Fruit fly (Drosophila melanogaster) whole organism, wandering third instar larva: ENCODE data around the gene CG9917.

Experiments used
- Abd-B ChIP-seq: fragments of >200 bp; optimal IDR thresholded peaks from 2 replicates; lab custom pipeline; 2017; ENCODE audit warnings: missing biosample characterization, missing genetic modification characterization
- CG32264 ChIP-seq: fragments of 200-800 bp; sonication (Bioruptor generic); optimal IDR thresholded peaks from 2 replicates; lab custom pipeline; 2016; ENCODE audit warnings: missing biosample characterization, missing genetic modification characterization
- CG9705 ChIP-seq: fragments of 200-800 bp; sonication (Bioruptor generic); optimal IDR thresholded peaks from 2 replicates; lab custom pipeline; 2018; ENCODE audit warnings: missing biosample characterization, mild to moderate bottlenecking, missing genetic modification characterization
- CrebA ChIP-seq: fragments of 200-800 bp; sonication (Bioruptor generic); optimal IDR thresholded peaks from 2 replicates; lab custom pipeline; 2016; ENCODE audit warnings: missing biosample characterization, mild to moderate bottlenecking, missing genetic modification characterization, borderline replicate concordance
- Dfd ChIP-seq: fragments of >200 bp; optimal IDR thresholded peaks from 2 replicates; lab custom pipeline; 2017; ENCODE audit warnings: missing biosample characterization, missing genetic modification characterization
- Dif ChIP-seq: fragments of 200-275, 200-300 bp; sonication (Bioruptor generic); optimal IDR thresholded peaks from 2 replicates; lab custom pipeline; 2018; ENCODE audit warnings: missing biosample characterization, missing genetic modification characterization; ENCODE audit not compliant: partially characterized antibody
- GATAd ChIP-seq: sonication (Bioruptor generic); optimal IDR thresholded peaks from 2 replicates; lab custom pipeline; 2016; ENCODE audit warnings: missing biosample characterization, missing genetic modification characterization
- HLH106 ChIP-seq: fragments of 200-800 bp; optimal IDR thresholded peaks from 3 replicates; lab custom pipeline; 2019; ENCODE audit warnings: missing biosample characterization, mild to moderate bottlenecking, missing genetic modification characterization, moderate library complexity
- Hnf4 ChIP-seq: fragments of 200-800 bp; sonication (Bioruptor generic); optimal IDR thresholded peaks from 2 replicates; lab custom pipeline; 2016; ENCODE audit warnings: missing biosample characterization, mild to moderate bottlenecking, missing genetic modification characterization
- Hr78 ChIP-seq: fragments of >200 bp; optimal IDR thresholded peaks from 2 replicates; lab custom pipeline; 2017; ENCODE audit warnings: missing biosample characterization, missing genetic modification characterization
- Hr83 ChIP-seq: fragments of 200-300 bp; sonication (Bioruptor generic); optimal IDR thresholded peaks from 2 replicates; lab custom pipeline; 2016; ENCODE audit warnings: missing biosample characterization, mild to moderate bottlenecking, missing genetic modification characterization, moderate library complexity; ENCODE audit not compliant: poor library complexity, severe bottlenecking
- Jra ChIP-seq: sonication (Bioruptor generic); optimal IDR thresholded peaks from 2 replicates; lab custom pipeline; 2016; ENCODE audit warnings: missing biosample characterization, missing genetic modification characterization
- Mio ChIP-seq: sonication (Bioruptor generic); optimal IDR thresholded peaks from 2 replicates; lab custom pipeline; 2016; ENCODE audit warnings: missing biosample characterization, missing genetic modification characterization
- Myc ChIP-seq: fragments of >200 bp; optimal IDR thresholded peaks from 2 replicates; lab custom pipeline; 2017
- N ChIP-seq: fragments of >200 bp; optimal IDR thresholded peaks from 2 replicates; lab custom pipeline; 2018; ENCODE audit warnings: missing biosample characterization, missing external identifiers, missing genetic modification characterization
- OdsH ChIP-seq: fragments of 200-800 bp; sonication (Bioruptor generic); optimal IDR thresholded peaks from 2 replicates; lab custom pipeline; 2016; ENCODE audit warnings: missing biosample characterization, mild to moderate bottlenecking, missing genetic modification characterization
- Rel ChIP-seq, 2 experiments: fragments of 200-800 bp; sonication (Bioruptor generic) in 1 of 2; optimal IDR thresholded peaks; 2 replicates in 1 of 2; 3 replicates in 1 of 2; lab custom pipeline; 2016 to 2019; ENCODE audit warnings: mild to moderate bottlenecking in 2 of 2, missing biosample characterization in 2 of 2, missing genetic modification characterization in 2 of 2, moderate library complexity in 1 of 2
- Sp1 ChIP-seq: fragments of 200-800 bp; sonication (Bioruptor generic); optimal IDR thresholded peaks from 3 replicates; lab custom pipeline; 2019; ENCODE audit warnings: missing biosample characterization, mild to moderate bottlenecking, missing genetic modification characterization, moderate library complexity
- Vsx2 ChIP-seq: fragments of 200-300, 225-300 bp; sonication (Bioruptor generic); optimal IDR thresholded peaks from 2 replicates; lab custom pipeline; 2018; ENCODE audit warnings: missing biosample characterization, missing genetic modification characterization; ENCODE audit not compliant: partially characterized antibody
- br ChIP-seq: fragments of 200-800 bp; sonication (Bioruptor generic); optimal IDR thresholded peaks from 2 replicates; lab custom pipeline; 2016; ENCODE audit warnings: missing biosample characterization, missing genetic modification characterization
- brk ChIP-seq: fragments of 200-800 bp; sonication (Bioruptor generic); optimal IDR thresholded peaks from 2 replicates; lab custom pipeline; 2016; ENCODE audit warnings: missing biosample characterization, mild to moderate bottlenecking, missing genetic modification characterization
- dl ChIP-seq, 2 experiments: fragments of 175-275, 200-275 bp in 1 of 2; fragments of 200-275 bp in 1 of 2; sonication (Bioruptor generic); optimal IDR thresholded peaks; lab custom pipeline; 2018; ENCODE audit warnings: mild to moderate bottlenecking in 2 of 2, missing biosample characterization in 2 of 2, missing genetic modification characterization in 2 of 2, moderate library complexity in 2 of 2; ENCODE audit not compliant: partially characterized antibody in 2 of 2, insufficient read depth in 1 of 2
- dmrt93B ChIP-seq: fragments of 200-800 bp; sonication (Bioruptor generic); optimal IDR thresholded peaks from 2 replicates; lab custom pipeline; 2018; ENCODE audit warnings: missing biosample characterization, mild to moderate bottlenecking, missing genetic modification characterization
- dsf ChIP-seq: sonication (Bioruptor generic); optimal IDR thresholded peaks from 2 replicates; lab custom pipeline; 2016; ENCODE audit warnings: missing biosample characterization, missing genetic modification characterization, borderline replicate concordance
- ey ChIP-seq: fragments of 200-800 bp; sonication (Bioruptor generic); optimal IDR thresholded peaks from 2 replicates; lab custom pipeline; 2016; ENCODE audit warnings: missing biosample characterization, missing genetic modification characterization
- foxo ChIP-seq, 2 experiments: fragments of 200-800 bp; sonication (Bioruptor generic); optimal IDR thresholded peaks; 2 replicates in 1 of 2; 3 replicates in 1 of 2; lab custom pipeline; 2016 to 2017; ENCODE audit warnings: missing biosample characterization in 2 of 2, missing genetic modification characterization in 2 of 2
- fru ChIP-seq: fragments of 200-800 bp; sonication (Bioruptor generic); optimal IDR thresholded peaks from 3 replicates; lab custom pipeline; 2016; ENCODE audit warnings: missing biosample characterization, mild to moderate bottlenecking, missing genetic modification characterization
- h ChIP-seq: fragments of 200-800 bp; sonication (Bioruptor generic); optimal IDR thresholded peaks from 3 replicates; lab custom pipeline; 2016; ENCODE audit warnings: missing biosample characterization, mild to moderate bottlenecking, missing genetic modification characterization
- jim ChIP-seq: fragments of 175-275, 200-325 bp; sonication (Bioruptor generic); optimal IDR thresholded peaks from 2 replicates; lab custom pipeline; 2016; ENCODE audit warnings: missing biosample characterization, mild to moderate bottlenecking, missing genetic modification characterization
- lola ChIP-seq: fragments of >200 bp; optimal IDR thresholded peaks from 2 replicates; lab custom pipeline; 2017; ENCODE audit warnings: missing biosample characterization, missing genetic modification characterization
- pan ChIP-seq: fragments of >200 bp; optimal IDR thresholded peaks from 2 replicates; lab custom pipeline; 2017
- psq ChIP-seq: fragments of 200-800 bp; sonication (Bioruptor generic); optimal IDR thresholded peaks from 3 replicates; lab custom pipeline; 2017; ENCODE audit warnings: missing biosample characterization, mild to moderate bottlenecking, missing genetic modification characterization, moderate library complexity
- rgr ChIP-seq: fragments of 200-800 bp; sonication (Bioruptor generic); optimal IDR thresholded peaks from 3 replicates; lab custom pipeline; 2016; ENCODE audit warnings: missing biosample characterization, mild to moderate bottlenecking, missing genetic modification characterization
- sage ChIP-seq: fragments of 200-800 bp; sonication (Bioruptor generic); optimal IDR thresholded peaks from 2 replicates; lab custom pipeline; 2016; ENCODE audit warnings: missing biosample characterization, mild to moderate bottlenecking, missing genetic modification characterization
- sv ChIP-seq: fragments of 200-800 bp; sonication (Bioruptor generic); optimal IDR thresholded peaks from 3 replicates; lab custom pipeline; 2016; ENCODE audit warnings: missing biosample characterization, missing genetic modification characterization
- tai ChIP-seq: sonication (Bioruptor generic); optimal IDR thresholded peaks from 2 replicates; lab custom pipeline; 2016; ENCODE audit warnings: missing biosample characterization, missing genetic modification characterization
- usp ChIP-seq: fragments of >200 bp; optimal IDR thresholded peaks from 2 replicates; lab custom pipeline; 2017; ENCODE audit warnings: missing biosample characterization, missing genetic modification characterization
- woc ChIP-seq: sonication (Bioruptor generic); optimal IDR thresholded peaks from 2 replicates; lab custom pipeline; 2016; ENCODE audit warnings: missing biosample characterization, mild to moderate bottlenecking, missing genetic modification characterization

CG9917 gene

DNA sequence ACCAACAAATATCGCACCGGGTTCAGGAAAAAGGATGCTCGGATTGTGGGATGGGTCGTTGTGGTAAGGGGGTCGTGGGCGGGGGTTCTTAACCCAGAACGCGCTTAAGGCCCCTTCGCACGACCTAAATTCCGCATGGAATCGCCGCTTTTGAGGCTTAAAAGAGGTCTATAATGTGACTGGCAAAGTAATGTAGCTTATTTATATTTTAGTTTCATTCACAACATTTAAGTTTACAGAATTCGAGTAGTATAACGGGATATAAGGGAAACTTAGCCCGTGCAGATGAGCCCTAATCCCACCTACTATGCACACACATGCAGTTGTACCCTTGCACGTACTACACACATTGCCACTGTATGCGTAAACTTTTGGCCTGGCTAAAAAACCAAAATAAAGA lies 44.2 kb downstream of the CG9917 start:
- no peak for TF ChIP-seq Hr78 (GFP tag; lab: Kevin White, UChicago)
- TF ChIP-seq pan (lab: Kevin White, UChicago) = no peak
- peak; percentile 83 for TF ChIP-seq OdsH (GFP tag; lab: Kevin White, UChicago)
- TF ChIP-seq dsf = no peak
- TF ChIP-seq Mio = no peak
- TF ChIP-seq HLH106 (tag; lab: Kevin White, UChicago) = peak; percentile 92
- TF ChIP-seq fru = peak; percentile 73
- peak; percentile 27 for TF ChIP-seq woc
- peak; percentile 68 for TF ChIP-seq Hnf4
- TF ChIP-seq brk = peak; percentile 11
- TF ChIP-seq CG9705 (GFP tag; lab: Kevin White, UChicago) = peak; percentile 88
- TF ChIP-seq jim (GFP tag; lab: Kevin White, UChicago) = no peak
- no peak for TF ChIP-seq N (GFP tag; lab: Kevin White, UChicago)
- peak; percentile 28 for TF ChIP-seq Dif (GFP tag; lab: Kevin White, UChicago)
- no peak for TF ChIP-seq lola
- TF ChIP-seq br (GFP tag; lab: Kevin White, UChicago) = peak; percentile 86
- no peak for TF ChIP-seq Abd-B (GFP tag; lab: Kevin White, UChicago)
- TF ChIP-seq dmrt93B (GFP tag; lab: Kevin White, UChicago) = peak; percentile 71
- TF ChIP-seq rgr (GFP tag; lab: Kevin White, UChicago) = peak; percentile 84
- no peak for TF ChIP-seq usp (GFP tag; lab: Kevin White, UChicago)
- peak; percentile 18 for TF ChIP-seq psq (GFP tag; lab: Kevin White, UChicago)
- TF ChIP-seq Dfd (GFP tag; lab: Kevin White, UChicago) = no peak
- no peak for TF ChIP-seq Jra (GFP tag; lab: Kevin White, UChicago)
- TF ChIP-seq Hr83 (GFP tag; lab: Kevin White, UChicago) = no peak
- no peak for TF ChIP-seq sv (GFP tag; lab: Kevin White, UChicago)
- peak; percentile 81 for TF ChIP-seq ey (GFP tag; lab: Kevin White, UChicago)
- peak; percentile 71 for TF ChIP-seq Rel (GFP tag; optimal IDR thresholded peaks at IDR 0.05; lab: Kevin White, UChicago)
- TF ChIP-seq Rel (tag; optimal IDR thresholded peaks at IDR 0.05; lab: Kevin White, UChicago) = peak; percentile 76
- no peak for TF ChIP-seq CrebA (GFP tag; lab: Kevin White, UChicago)
- peak in 1 of 2 experiments; percentile 79 for TF ChIP-seq foxo (GFP tag; optimal IDR thresholded peaks at IDR 0.05; lab: Kevin White, UChicago)
- TF ChIP-seq Myc (lab: Kevin White, UChicago) = no peak
- no peak for TF ChIP-seq GATAd (GFP tag; lab: Kevin White, UChicago)
- peak; percentile 54 for TF ChIP-seq CG32264 (GFP tag; lab: Kevin White, UChicago)
- TF ChIP-seq sage (GFP tag; lab: Kevin White, UChicago) = peak; percentile 70
- TF ChIP-seq Sp1 = peak; percentile 93
- TF ChIP-seq h (GFP tag; lab: Kevin White, UChicago) = peak; percentile 81
- TF ChIP-seq tai = peak; percentile 6
- peak; percentile 72 for TF ChIP-seq Vsx2 (GFP tag; lab: Kevin White, UChicago)
- TF ChIP-seq dl (GFP tag; optimal IDR thresholded peaks at IDR 0.05; lab: Kevin White, UChicago; ENCODE audit: insufficient read depth in 1 of 2, partially characterized antibody in 2 of 2) = peak in 1 of 2 experiments; percentile 12

DNA sequence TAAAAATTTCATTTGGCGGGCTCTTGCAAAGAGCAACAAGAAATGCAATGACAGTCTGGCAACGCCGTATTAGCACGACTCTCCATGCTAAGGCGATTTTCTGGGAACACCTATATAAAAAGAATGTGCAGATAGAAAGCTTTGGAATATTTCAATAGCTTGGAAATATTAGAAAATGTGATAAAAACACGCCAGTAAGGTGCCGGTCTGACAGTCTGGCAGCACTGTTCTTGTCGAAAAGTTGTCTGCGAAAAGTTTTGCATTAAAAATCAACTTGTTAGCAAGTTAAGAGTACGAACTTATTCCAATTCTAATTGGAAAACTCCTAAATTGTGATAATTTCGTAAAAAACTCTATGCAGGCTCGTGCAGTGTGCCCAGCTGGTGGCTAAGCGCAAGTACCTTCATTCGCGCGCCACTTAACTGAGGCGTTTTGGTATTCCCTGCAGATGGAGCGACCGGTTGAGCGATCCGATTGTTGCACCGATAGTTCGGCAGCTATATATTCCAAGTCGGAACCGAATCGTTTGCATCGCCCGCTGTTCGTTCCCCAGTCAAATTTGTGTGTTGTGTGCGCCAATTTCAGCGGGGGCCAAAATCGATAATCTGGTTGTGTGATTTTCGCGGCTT lies 45.0 kb downstream of the CG9917 start, which contains the start of gene eas:
TSS of gene eas (plus strand) at position 451 of the 629 bp plus-strand sequence.
- peak; percentile 20 for TF ChIP-seq rgr (GFP tag; lab: Kevin White, UChicago)
- no peak for TF ChIP-seq Myc (lab: Kevin White, UChicago)
- no peak for TF ChIP-seq HLH106 (tag; lab: Kevin White, UChicago)
- TF ChIP-seq ey (GFP tag; lab: Kevin White, UChicago) = no peak
- TF ChIP-seq dsf = no peak
- TF ChIP-seq lola = no peak
- no peak for TF ChIP-seq Jra (GFP tag; lab: Kevin White, UChicago)
- peak; percentile 1 for TF ChIP-seq N (GFP tag; lab: Kevin White, UChicago)
- peak; percentile 78 for TF ChIP-seq Dif (GFP tag; lab: Kevin White, UChicago)
- no peak for TF ChIP-seq Vsx2 (GFP tag; lab: Kevin White, UChicago)
- no peak for TF ChIP-seq br (GFP tag; lab: Kevin White, UChicago)
- no peak for TF ChIP-seq CG32264 (GFP tag; lab: Kevin White, UChicago)
- TF ChIP-seq Dfd (GFP tag; lab: Kevin White, UChicago) = no peak
- no peak for TF ChIP-seq dl (GFP tag; optimal IDR thresholded peaks at IDR 0.05; lab: Kevin White, UChicago; ENCODE audit: insufficient read depth in 1 of 2, partially characterized antibody in 2 of 2)
- no peak for TF ChIP-seq Hnf4
- no peak for TF ChIP-seq OdsH (GFP tag; lab: Kevin White, UChicago)
- peak; percentile 1 for TF ChIP-seq fru
- TF ChIP-seq sv (GFP tag; lab: Kevin White, UChicago) = peak; percentile 22
- TF ChIP-seq brk = no peak
- TF ChIP-seq psq (GFP tag; lab: Kevin White, UChicago) = no peak
- TF ChIP-seq sage (GFP tag; lab: Kevin White, UChicago) = no peak
- TF ChIP-seq dmrt93B (GFP tag; lab: Kevin White, UChicago) = no peak
- no peak for TF ChIP-seq Mio
- no peak for TF ChIP-seq woc
- no peak for TF ChIP-seq jim (GFP tag; lab: Kevin White, UChicago)
- peak in 1 of 2 experiments; percentile 29 for TF ChIP-seq foxo (GFP tag; optimal IDR thresholded peaks at IDR 0.05; lab: Kevin White, UChicago)
- TF ChIP-seq pan (lab: Kevin White, UChicago) = no peak
- TF ChIP-seq usp (GFP tag; lab: Kevin White, UChicago) = no peak
- peak; percentile 23 for TF ChIP-seq h (GFP tag; lab: Kevin White, UChicago)
- TF ChIP-seq Hr78 (GFP tag; lab: Kevin White, UChicago) = no peak
- TF ChIP-seq CG9705 (GFP tag; lab: Kevin White, UChicago) = no peak
- TF ChIP-seq Rel (GFP tag; optimal IDR thresholded peaks at IDR 0.05; lab: Kevin White, UChicago) = no peak
- no peak for TF ChIP-seq Rel (tag; optimal IDR thresholded peaks at IDR 0.05; lab: Kevin White, UChicago)
- no peak for TF ChIP-seq GATAd (GFP tag; lab: Kevin White, UChicago)
- no peak for TF ChIP-seq CrebA (GFP tag; lab: Kevin White, UChicago)
- no peak for TF ChIP-seq Sp1
- TF ChIP-seq tai = no peak
- no peak for TF ChIP-seq Abd-B (GFP tag; lab: Kevin White, UChicago)
- no peak for TF ChIP-seq Hr83 (GFP tag; lab: Kevin White, UChicago)
- TF ChIP-seq, all 38 proteins: peak for 7
